Fruit fly (Drosophila melanogaster) ovary, adult (tissue): ENCODE results near the gene CG6015.
A peak's percentile ranks its signal among the peaks of the same experiment; 100 is the strongest.

ENCODE experiments used
- CG17801 ChIP-seq: fragments of 200-800 bp; optimal IDR thresholded peaks from 2 replicates; lab custom pipeline; 2019; ENCODE audit warnings: missing biosample characterization, mild to moderate bottlenecking, missing genetic modification characterization, moderate library complexity; ENCODE audit not compliant: partially characterized antibody

Gene CG6015

dm6 chr3R:22014397-22014796 lies 19.7 kb downstream of the CG6015 start, which contains the start of gene Theg:
Gene Theg, plus strand, starts transcription at chr3R:22014697.
- no peak for TF ChIP-seq CG17801

DNA sequence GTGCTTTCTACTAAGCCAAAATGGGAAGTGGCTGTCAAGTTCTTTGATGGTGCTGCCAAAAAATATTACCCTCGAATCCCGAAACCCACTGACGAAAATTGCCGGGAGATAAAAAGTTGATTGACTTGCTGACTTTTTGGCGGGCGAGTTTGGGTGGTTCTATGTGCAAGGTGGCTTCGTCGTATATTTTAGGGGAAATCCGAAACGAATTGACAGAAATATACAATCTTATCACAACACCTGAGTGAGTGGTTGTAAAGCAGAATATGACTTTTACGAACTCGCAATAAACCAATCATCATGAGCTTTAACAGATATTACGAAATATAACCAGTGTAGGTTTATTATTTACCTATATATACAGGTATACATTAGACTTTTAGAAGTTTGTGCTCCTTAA lies 30.6 kb downstream of the CG6015 start:
- TF ChIP-seq CG17801 = no peak

DNA sequence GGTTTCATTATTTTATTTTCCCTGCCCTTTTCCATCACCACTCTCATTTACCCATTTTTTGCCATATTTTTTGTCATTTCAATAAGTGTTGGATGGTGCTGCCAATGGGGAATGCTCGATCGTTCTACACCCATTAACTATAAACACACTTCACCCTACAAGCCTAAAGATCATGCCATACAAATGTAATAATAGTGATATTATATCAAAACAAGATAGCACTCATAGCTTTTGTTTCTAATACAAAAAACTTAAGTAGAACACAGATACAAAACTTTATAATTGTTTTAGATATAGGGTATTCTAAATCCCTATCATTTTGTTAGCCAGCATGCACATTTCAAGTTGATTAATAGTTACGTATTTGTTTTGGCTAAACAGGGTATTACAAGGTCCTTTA lies 34.4 kb downstream of the CG6015 start:
- TF ChIP-seq CG17801 = no peak

- TF ChIP-seq CG17801 = no peak
These were observed 35.2 kb downstream of the CG6015 start for dm6 chr3R:21998877-21999276.

- peak; percentile 10 for TF ChIP-seq CG17801
These were observed 41.2 kb downstream of the CG6015 start for dm6 chr3R:21992909-21993308.

DNA sequence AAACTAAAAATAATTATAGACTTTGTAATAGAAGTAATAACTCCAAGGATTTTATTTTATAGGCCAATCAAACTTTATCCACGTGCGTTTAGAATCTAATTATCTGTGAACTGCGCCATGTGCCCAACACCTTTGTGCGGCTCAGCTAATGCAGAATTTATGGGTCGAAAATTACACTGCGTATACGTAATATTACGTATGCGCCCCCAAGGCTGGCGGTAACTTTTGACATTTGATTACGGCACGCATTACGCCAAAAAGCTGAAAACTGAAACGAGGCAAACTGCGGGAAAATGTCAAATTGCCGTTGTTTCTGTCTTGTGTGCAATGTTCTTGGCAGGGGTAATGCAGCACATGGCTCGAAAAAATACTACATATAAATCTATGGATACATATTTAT lies 42.5 kb downstream of the CG6015 start:
- TF ChIP-seq CG17801 = no peak

DNA sequence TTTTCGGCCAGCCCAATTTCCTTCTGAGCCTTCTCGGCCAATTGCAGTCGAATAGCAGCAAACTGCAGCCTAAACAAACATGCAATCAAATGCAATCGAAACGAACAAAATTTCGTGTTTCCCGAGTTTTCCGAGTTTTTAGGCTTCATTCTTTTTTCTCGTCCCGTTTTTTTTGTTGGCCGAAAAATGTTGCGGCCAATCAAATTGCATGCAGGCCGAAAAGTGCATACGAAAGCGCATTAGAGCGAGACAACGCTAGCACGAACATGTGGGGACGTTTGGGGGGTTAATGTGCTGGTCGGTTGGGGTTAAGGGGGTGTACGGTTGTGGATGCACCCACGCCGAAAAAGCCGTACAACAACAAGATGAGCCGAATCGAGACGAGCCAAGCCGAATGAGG lies 44.3 kb downstream of the CG6015 start:
- no peak for TF ChIP-seq CG17801

- no peak for TF ChIP-seq CG17801
These were observed 46.5 kb downstream of the CG6015 start for dm6 chr3R:21987546-21987945.
